Worm (Caenorhabditis elegans) whole organism, L4 larva: ENCODE results near the gene T05B4.13.

Source experiments
- D1046.2 ChIP-seq: fragments of 200-800 bp; sonication (Bioruptor generic); IDR thresholded peaks from 2 replicates; pipeline ENCODE4 v1.3.6; 2022; ENCODE audit warnings: missing genetic modification characterization, missing compliant biosample characterization
- F26F4.8 ChIP-seq: fragments of 200-800 bp; sonication (Bioruptor generic); conservative IDR thresholded peaks from 2 replicates; pipeline ENCODE4 v1.3.6; 2022; ENCODE audit warnings: missing genetic modification characterization, missing compliant biosample characterization
- F37D6.2 ChIP-seq: sonication (generic microtip); optimal IDR thresholded peaks from 2 replicates; lab custom pipeline; 2016; ENCODE audit warnings: mild to moderate bottlenecking, missing genetic modification characterization, missing compliant biosample characterization
- Y5F2A.4 ChIP-seq: fragments of 200-800 bp; sonication (Bioruptor generic); optimal IDR thresholded peaks from 2 replicates; lab custom pipeline; 2018; ENCODE audit warnings: mild to moderate bottlenecking, missing genetic modification characterization, missing compliant biosample characterization
- aha-1 ChIP-seq: fragments of 150-350 bp; peaks from one replicate; lab custom pipeline; 2014; ENCODE audit warnings: missing biosample characterization, missing genetic modification characterization
- arid-1 ChIP-seq: fragments of 200-800 bp; sonication (Bioruptor generic); conservative IDR thresholded peaks from 2 replicates; pipeline ENCODE4 v1.3.6; 2022; ENCODE audit warnings: missing genetic modification reagents, missing genetic modification characterization, missing compliant biosample characterization
- ceh-82 ChIP-seq: sonication (generic microtip); optimal IDR thresholded peaks from 2 replicates; lab custom pipeline; 2017; ENCODE audit warnings: missing biosample characterization, missing genetic modification characterization
- ces-1 ChIP-seq: fragments of 150-350 bp; sonication (generic microtip); optimal IDR thresholded peaks from 4 replicates; lab custom pipeline; 2014; ENCODE audit warnings: missing biosample characterization, missing genetic modification reagents, missing genetic modification characterization
- daf-19 ChIP-seq: fragments of 200-800 bp; sonication (Bioruptor generic); conservative IDR thresholded peaks from 2 replicates; pipeline ENCODE4 v1.3.6; 2022; ENCODE audit warnings: missing genetic modification characterization, missing compliant biosample characterization
- dmd-8 ChIP-seq: fragments of 200-800 bp; sonication (Bioruptor generic); IDR thresholded peaks from 2 replicates; pipeline ENCODE4 v1.3.6; 2022; ENCODE audit warnings: missing genetic modification characterization, missing compliant biosample characterization
- duxl-1 ChIP-seq: sonication (generic microtip); optimal IDR thresholded peaks from 2 replicates; lab custom pipeline; 2016; ENCODE audit warnings: mild to moderate bottlenecking, missing genetic modification characterization, moderate library complexity, missing compliant biosample characterization; ENCODE audit not compliant: poor library complexity
- dve-1 ChIP-seq: sonication (generic microtip); optimal IDR thresholded peaks from 2 replicates; lab custom pipeline; 2017; ENCODE audit warnings: antibody characterized with exemption, mild to moderate bottlenecking, missing genetic modification characterization, missing compliant biosample characterization; ENCODE audit not compliant: insufficient read depth
- egl-43 ChIP-seq: fragments of 200-800 bp; sonication (Bioruptor generic); IDR thresholded peaks from 2 replicates; pipeline ENCODE4 v1.3.6; 2022; ENCODE audit warnings: missing genetic modification reagents, missing genetic modification characterization, missing compliant biosample characterization
- fkh-10 ChIP-seq: fragments of 150-350 bp; optimal IDR thresholded peaks from 2 replicates; lab custom pipeline; 2014; ENCODE audit warnings: missing biosample characterization, missing genetic modification reagents, missing genetic modification characterization
- fos-1 ChIP-seq: fragments of 150-350 bp; optimal IDR thresholded peaks from 2 replicates; lab custom pipeline; 2014; ENCODE audit warnings: missing biosample characterization, missing genetic modification characterization
- hlh-11 ChIP-seq: fragments of 200-800 bp; sonication (Bioruptor generic); optimal IDR thresholded peaks from 2 replicates; lab custom pipeline; 2018; ENCODE audit warnings: mild to moderate bottlenecking, missing genetic modification characterization, missing compliant biosample characterization
- hlh-30 ChIP-seq: sonication (generic microtip); optimal IDR thresholded peaks from 2 replicates; lab custom pipeline; 2017; ENCODE audit warnings: antibody characterized with exemption, mild to moderate bottlenecking, missing genetic modification characterization, missing compliant biosample characterization; ENCODE audit not compliant: insufficient read depth
- lim-7 ChIP-seq: fragments of 200-800 bp; sonication (Bioruptor generic); IDR thresholded peaks from 2 replicates; pipeline ENCODE4 v1.3.6; 2022; ENCODE audit warnings: missing genetic modification characterization, missing compliant biosample characterization
- lin-38 ChIP-seq: fragments of 200-800 bp; sonication (Bioruptor generic); IDR thresholded peaks from 2 replicates; pipeline ENCODE4 v1.3.6; 2022; ENCODE audit warnings: missing genetic modification reagents, missing genetic modification characterization, missing compliant biosample characterization
- lin-39 ChIP-seq: fragments of 150-350 bp; optimal IDR thresholded peaks from 2 replicates; lab custom pipeline; 2014; ENCODE audit warnings: missing biosample characterization, missing genetic modification reagents, missing genetic modification characterization
- lsy-2 ChIP-seq, 2 experiments: fragments of 150-350 bp in 1 of 2; sonication (generic microtip) in 1 of 2; optimal IDR thresholded peaks; 2 replicates each; lab custom pipeline; 2014 to 2017; ENCODE audit warnings: missing biosample characterization in 2 of 2, missing genetic modification characterization in 2 of 2
- mxl-3 ChIP-seq: fragments of 200-800 bp; sonication (Bioruptor generic); optimal IDR thresholded peaks from 2 replicates; lab custom pipeline; 2018; ENCODE audit warnings: mild to moderate bottlenecking, missing genetic modification characterization, missing compliant biosample characterization
- nhr-102 ChIP-seq: sonication (generic microtip); optimal IDR thresholded peaks from 2 replicates; lab custom pipeline; 2016; ENCODE audit warnings: mild to moderate bottlenecking, missing genetic modification characterization, moderate library complexity, missing compliant biosample characterization
- nhr-11 ChIP-seq: fragments of 150-350 bp; optimal IDR thresholded peaks from 2 replicates; lab custom pipeline; 2014; ENCODE audit warnings: missing biosample characterization, missing genetic modification characterization
- nhr-111 ChIP-seq: fragments of 200-800 bp; sonication (Bioruptor generic); optimal IDR thresholded peaks from 2 replicates; lab custom pipeline; 2018; ENCODE audit warnings: mild to moderate bottlenecking, missing genetic modification characterization, missing compliant biosample characterization
- nhr-28 ChIP-seq: fragments of 150-350 bp; optimal IDR thresholded peaks from 2 replicates; lab custom pipeline; 2014; ENCODE audit warnings: missing biosample characterization, missing genetic modification characterization
- nhr-42 ChIP-seq: fragments of 200-800 bp; sonication (Bioruptor generic); IDR thresholded peaks from 2 replicates; pipeline ENCODE4 v1.3.6; 2022; ENCODE audit warnings: missing genetic modification characterization, missing compliant biosample characterization
- nhr-6 ChIP-seq: fragments of 150-350 bp; optimal IDR thresholded peaks from 2 replicates; lab custom pipeline; 2014; ENCODE audit warnings: missing biosample characterization, missing genetic modification characterization
- nhr-76 ChIP-seq: fragments of 150-350 bp; optimal IDR thresholded peaks from 2 replicates; lab custom pipeline; 2014; ENCODE audit warnings: missing biosample characterization, missing genetic modification characterization
- rbr-2 ChIP-seq: sonication (generic microtip); optimal IDR thresholded peaks from 2 replicates; lab custom pipeline; 2016; ENCODE audit warnings: missing genotype, missing genetic modification characterization, missing compliant biosample characterization
- saeg-2 ChIP-seq: fragments of 200-800 bp; sonication (Bioruptor generic); IDR thresholded peaks from 2 replicates; pipeline ENCODE4 v1.3.6; 2022; ENCODE audit warnings: missing genetic modification reagents, missing genetic modification characterization, missing compliant biosample characterization
- sdz-12 ChIP-seq: fragments of 200-800 bp; sonication (Bioruptor generic); optimal IDR thresholded peaks from 2 replicates; lab custom pipeline; 2018; ENCODE audit warnings: mild to moderate bottlenecking, missing genetic modification characterization, missing compliant biosample characterization
- set-16 ChIP-seq: fragments of 200-800 bp; sonication (Bioruptor generic); IDR thresholded peaks from 2 replicates; pipeline ENCODE4 v1.3.6; 2022; ENCODE audit warnings: missing genetic modification reagents, missing genetic modification characterization, missing compliant biosample characterization
- spr-1 ChIP-seq: sonication (generic microtip); optimal IDR thresholded peaks from 2 replicates; lab custom pipeline; 2016; ENCODE audit warnings: mild to moderate bottlenecking, missing genetic modification characterization, missing compliant biosample characterization
- unc-39 ChIP-seq: sonication (generic microtip); optimal IDR thresholded peaks from 2 replicates; lab custom pipeline; 2017; ENCODE audit warnings: missing biosample characterization, missing genetic modification characterization
- unc-62 ChIP-seq, 3 experiments: fragments of 150-350 bp in 1 of 3; sonication (generic microtip); optimal IDR thresholded peaks in 2 of 3; peaks in 1 of 3; 1 replicate in 1 of 3; 2 replicates in 2 of 3; lab custom pipeline; 2014 to 2017; ENCODE audit warnings: missing biosample characterization in 3 of 3, missing genetic modification characterization in 3 of 3, missing genetic modification reagents in 3 of 3, missing genotype in 1 of 3
- zfp-2 ChIP-seq: sonication (generic microtip); optimal IDR thresholded peaks from 2 replicates; lab custom pipeline; 2016; ENCODE audit warnings: mild to moderate bottlenecking, missing genetic modification characterization, missing compliant biosample characterization
- zip-2 ChIP-seq: fragments of 150-350 bp; optimal IDR thresholded peaks from 2 replicates; lab custom pipeline; 2014; ENCODE audit warnings: missing biosample characterization, missing genetic modification characterization

T05B4.13 gene

ce11 chrV:4112516-4112915 lies 14.8 kb downstream of the T05B4.13 start, which contains the start of gene srw-134:
Gene srw-134 (minus strand): TSS chrV:4112616.
- no peak for TF ChIP-seq ceh-82 (tag; lab: Kevin White, UChicago)
- TF ChIP-seq nhr-111 (GFP tag; lab: Kevin White, UChicago), result no peak
- TF ChIP-seq arid-1 (GFP tag; lab: Robert Waterston, UW), result no peak
- no peak for TF ChIP-seq unc-62 (GFP tag; optimal IDR thresholded peaks at IDR 0.05 in 1 of 2; lab: Kevin White, UChicago)
- no peak for TF ChIP-seq unc-62 (tag; optimal IDR thresholded peaks at IDR 0.05; lab: Kevin White, UChicago)
- TF ChIP-seq F37D6.2 (tag; lab: Kevin White, UChicago), result no peak
- no peak for TF ChIP-seq zip-2 (tag; lab: Kevin White, UChicago)
- TF ChIP-seq D1046.2 (GFP tag; lab: Robert Waterston, UW), result no peak
- no peak for TF ChIP-seq dve-1 (tag; lab: Kevin White, UChicago)
- no peak for TF ChIP-seq set-16 (GFP tag; lab: Robert Waterston, UW)
- no peak for TF ChIP-seq nhr-76 (tag; lab: Kevin White, UChicago)
- TF ChIP-seq, all 104 proteins: peak for 0

DNA sequence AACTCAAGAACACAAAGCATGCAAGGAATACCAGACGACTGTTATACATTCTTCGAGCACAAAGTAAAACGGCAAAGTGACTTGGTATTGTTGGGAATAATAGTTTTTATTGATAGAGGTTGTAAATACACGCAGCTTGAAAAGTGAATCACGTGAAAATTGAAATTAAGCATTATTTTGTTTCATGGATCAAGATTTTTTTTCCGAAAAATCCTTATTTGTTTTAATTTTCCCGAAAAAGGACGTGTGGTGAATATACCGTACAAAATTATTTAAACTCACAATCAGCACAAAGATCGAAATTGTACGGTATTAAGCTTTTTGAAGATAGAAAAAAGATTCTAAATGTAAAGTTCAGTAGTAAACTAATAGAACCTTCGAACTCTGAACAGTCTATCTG lies 17.5 kb downstream of the T05B4.13 start, which contains the start of gene clc-18:
Gene clc-18, minus strand, starts transcription at position 101 of the 400 bp plus-strand sequence.
- peak in 1 of 2 experiments; percentile 7 for TF ChIP-seq unc-62 (GFP tag; optimal IDR thresholded peaks at IDR 0.05 in 1 of 2; lab: Kevin White, UChicago)
- TF ChIP-seq unc-62 (tag; optimal IDR thresholded peaks at IDR 0.05; lab: Kevin White, UChicago), result no peak
- no peak for TF ChIP-seq lin-38
- no peak for TF ChIP-seq F26F4.8 (GFP tag; lab: Robert Waterston, UW)

DNA sequence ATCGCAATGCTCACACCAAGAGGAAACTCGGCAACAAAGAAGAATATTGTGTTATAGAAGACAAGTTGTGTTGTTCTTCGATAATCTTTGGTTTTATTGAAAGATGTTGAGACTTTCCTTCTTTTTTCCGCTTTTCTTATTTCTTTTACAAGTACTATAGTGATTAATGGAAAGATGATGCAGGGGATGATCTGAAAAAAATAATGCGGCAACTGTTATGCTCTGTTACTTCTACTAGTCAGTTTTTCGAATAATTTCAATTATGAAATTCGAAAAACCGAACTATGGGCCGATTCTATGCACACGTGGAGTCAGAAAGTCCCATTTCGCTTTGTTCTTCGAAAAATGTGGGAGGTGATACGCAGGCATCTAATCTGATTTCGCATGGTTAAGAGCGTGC lies 20.6 kb downstream of the T05B4.13 start:
- TF ChIP-seq mxl-3 (GFP tag; lab: Kevin White, UChicago) (no peak), hlh-11 (no peak), nhr-11 (no peak), arid-1 (GFP tag; lab: Robert Waterston, UW) (no peak), nhr-28 (no peak), saeg-2 (no peak), fos-1 (tag; lab: Kevin White, UChicago) (no peak), spr-1 (tag; lab: Kevin White, UChicago) (no peak), nhr-42 (no peak), aha-1 (no peak), fkh-10 (no peak), hlh-30 (tag; lab: Kevin White, UChicago) (no peak), ces-1 (GFP tag; lab: Kevin White, UChicago) (no peak), nhr-6 (tag; lab: Kevin White, UChicago) (no peak), nhr-102 (tag; lab: Kevin White, UChicago) (no peak), egl-43 (GFP tag; lab: Robert Waterston, UW) (no peak), zfp-2 (tag; lab: Kevin White, UChicago) (no peak), lin-39 (tag; lab: Kevin White, UChicago) (no peak)

DNA sequence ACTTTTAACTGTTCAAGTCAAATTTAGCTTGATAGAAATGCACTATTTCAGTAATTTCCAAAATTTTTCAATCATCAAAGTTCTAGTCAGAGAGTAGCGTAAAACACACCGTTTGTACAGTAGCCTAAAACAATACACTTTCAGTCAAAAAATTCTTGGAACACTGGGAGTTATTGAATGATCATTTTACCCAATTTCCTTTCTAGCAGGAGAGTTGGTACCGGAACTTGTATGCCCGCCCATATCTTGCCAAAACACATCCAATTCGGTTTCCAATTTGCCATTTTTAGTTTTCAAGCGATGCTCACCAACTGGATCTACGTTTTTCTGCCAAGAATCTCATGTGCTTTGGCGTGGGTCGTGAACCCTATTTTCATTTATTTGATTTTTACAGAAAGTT lies 23.0 kb downstream of the T05B4.13 start, which contains the start of gene srj-39:
Gene srj-39, plus strand, starts transcription at position 301 of the 400 bp plus-strand sequence.
- TF ChIP-seq lim-7, result no peak
- no peak for TF ChIP-seq zfp-2 (tag; lab: Kevin White, UChicago)
- no peak for TF ChIP-seq unc-39
- no peak for TF ChIP-seq F37D6.2 (tag; lab: Kevin White, UChicago)
- TF ChIP-seq nhr-76 (tag; lab: Kevin White, UChicago), result no peak
- no peak for TF ChIP-seq sdz-12
- TF ChIP-seq egl-43 (GFP tag; lab: Robert Waterston, UW), result no peak
- TF ChIP-seq rbr-2 (tag; lab: Kevin White, UChicago), result no peak
- no peak for TF ChIP-seq nhr-42

- TF ChIP-seq dmd-8 (no peak), Y5F2A.4 (GFP tag; lab: Kevin White, UChicago) (no peak), lin-39 (tag; lab: Kevin White, UChicago) (no peak), duxl-1 (tag; lab: Kevin White, UChicago) (no peak), daf-19 (GFP tag; lab: Robert Waterston, UW) (no peak), lsy-2 (tag; optimal IDR thresholded peaks at IDR 0.05; lab: Kevin White, UChicago) (no peak)
- TF ChIP-seq, all 104 proteins: peak for 0
Observed at ce11 chrV:4101567-4101966, 25.8 kb downstream of the T05B4.13 start, which contains the start of gene srj-40. Gene srj-40 (plus strand): TSS chrV:4101867.
